Fruit fly (Drosophila melanogaster) whole organism, adult: Measurements from ENCODE around the gene Ctl2.

ENCODE experiments used
- CG11617 ChIP-seq: fragments of 200-800 bp; sonication (Bioruptor generic); optimal IDR thresholded peaks from 2 replicates; lab custom pipeline; 2017; ENCODE audit warnings: mild to moderate bottlenecking, missing biosample characterization, missing genetic modification reagents, missing genetic modification characterization
- CG12768 ChIP-seq: fragments of 200-800 bp; sonication (Bioruptor generic); optimal IDR thresholded peaks from 2 replicates; lab custom pipeline; 2017; ENCODE audit warnings: missing biosample characterization, missing genetic modification characterization, mild to moderate bottlenecking, moderate library complexity, missing genetic modification reagents
- CG14711 ChIP-seq: fragments of 200-800 bp; sonication (Bioruptor generic); optimal IDR thresholded peaks from 2 replicates; lab custom pipeline; 2018; ENCODE audit warnings: missing biosample characterization, mild to moderate bottlenecking, missing genetic modification characterization, moderate library complexity
- CG1620 ChIP-seq: fragments of 200-800 bp; sonication (Bioruptor generic); optimal IDR thresholded peaks from 2 replicates; lab custom pipeline; 2016; ENCODE audit warnings: missing biosample characterization, missing genetic modification characterization
- CG33017 ChIP-seq: fragments of 200-800 bp; sonication (Bioruptor generic); optimal IDR thresholded peaks from 2 replicates; lab custom pipeline; 2018; ENCODE audit warnings: missing biosample characterization, mild to moderate bottlenecking, missing genetic modification characterization, moderate library complexity
- CG5204 ChIP-seq: fragments of 200-800 bp; sonication (Bioruptor generic); optimal IDR thresholded peaks from 2 replicates; lab custom pipeline; 2016; ENCODE audit warnings: missing biosample characterization, missing genetic modification characterization
- CG7045 ChIP-seq: fragments of 200-800 bp; sonication (Bioruptor generic); optimal IDR thresholded peaks from 2 replicates; lab custom pipeline; 2017; ENCODE audit warnings: missing biosample characterization, mild to moderate bottlenecking, missing genetic modification characterization
- CG7101 ChIP-seq: fragments of 200-800 bp; sonication (Bioruptor generic); optimal IDR thresholded peaks from 2 replicates; lab custom pipeline; 2018; ENCODE audit warnings: missing biosample characterization, mild to moderate bottlenecking, missing genetic modification characterization, moderate library complexity
- Clk ChIP-seq: fragments of 200-800 bp; sonication (Bioruptor generic); optimal IDR thresholded peaks from 2 replicates; lab custom pipeline; 2017; ENCODE audit warnings: missing biosample characterization, missing genetic modification characterization
- Crg-1 ChIP-seq: fragments of 200-800 bp; sonication (Bioruptor generic); optimal IDR thresholded peaks from 2 replicates; lab custom pipeline; 2016; ENCODE audit warnings: missing biosample characterization, missing genetic modification characterization
- Hr96 ChIP-seq: fragments of 200-800 bp; sonication (Bioruptor generic); optimal IDR thresholded peaks from 2 replicates; lab custom pipeline; 2016; ENCODE audit warnings: missing biosample characterization, missing genetic modification characterization
- Mnt ChIP-seq: fragments of 200-800 bp; sonication (Bioruptor generic); optimal IDR thresholded peaks from 2 replicates; lab custom pipeline; 2016; ENCODE audit warnings: missing biosample characterization, mild to moderate bottlenecking, missing genetic modification characterization
- bab1 ChIP-seq: fragments of 200-800 bp; sonication (Bioruptor generic); optimal IDR thresholded peaks from 3 replicates; lab custom pipeline; 2019; ENCODE audit warnings: missing biosample characterization, mild to moderate bottlenecking, missing genetic modification characterization, moderate library complexity
- cic ChIP-seq: fragments of 200-800 bp; sonication (Bioruptor generic); optimal IDR thresholded peaks from 2 replicates; lab custom pipeline; 2017; ENCODE audit warnings: missing biosample characterization, mild to moderate bottlenecking, missing genetic modification characterization, moderate library complexity
- cnc ChIP-seq, 2 experiments: fragments of >200 bp; optimal IDR thresholded peaks; 2 replicates each; lab custom pipeline; 2017
- kay ChIP-seq: fragments of 200-800 bp; sonication (Bioruptor generic); peaks from one replicate; lab custom pipeline; 2016; ENCODE audit warnings: missing biosample characterization, missing genetic modification characterization, borderline replicate concordance
- ovo ChIP-seq: fragments of 200-800 bp; sonication (Bioruptor generic); optimal IDR thresholded peaks from 2 replicates; lab custom pipeline; 2016; ENCODE audit warnings: missing biosample characterization, missing genetic modification characterization
- pad ChIP-seq: fragments of 200-800 bp; sonication (Bioruptor generic); optimal IDR thresholded peaks from 3 replicates; lab custom pipeline; 2017; ENCODE audit warnings: missing biosample characterization, missing genetic modification characterization, mild to moderate bottlenecking, moderate library complexity, missing genetic modification reagents
- tj ChIP-seq: fragments of 200-800 bp; sonication (Bioruptor generic); optimal IDR thresholded peaks from 3 replicates; lab custom pipeline; 2017; ENCODE audit warnings: missing biosample characterization, mild to moderate bottlenecking, missing genetic modification characterization, moderate library complexity
- toe ChIP-seq: fragments of 200-800 bp; sonication (Bioruptor generic); optimal IDR thresholded peaks from 2 replicates; lab custom pipeline; 2016; ENCODE audit warnings: missing biosample characterization, missing genetic modification characterization

The Ctl2 gene

dm6 chr3R:29122817-29123611 is at the start of gene Ctl2, which contains the start of gene yem:
TSS of gene Ctl2 (plus strand) at chr3R:29123370.
TSS of gene yem (minus strand) at chr3R:29122879.
- TF ChIP-seq CG5204 (GFP tag; lab: Kevin White, UChicago) (no peak), ovo (peak; percentile 68), Mnt (peak; percentile 84), CG7045 (GFP tag; lab: Kevin White, UChicago) (peak; percentile 71), CG14711 (peak; percentile 30), Clk (GFP tag; lab: Kevin White, UChicago) (peak; percentile 88), toe (GFP tag; lab: Kevin White, UChicago) (peak; percentile 92), cnc (optimal IDR thresholded peaks at IDR 0.05; lab: Kevin White, UChicago) (no peak), cic (GFP tag; lab: Kevin White, UChicago) (peak; percentile 65), pad (GFP tag; lab: Kevin White, UChicago) (peak; percentile 66), CG1620 (peak; percentile 76), tj (GFP tag; lab: Kevin White, UChicago) (peak; percentile 95), kay (no peak), CG12768 (peak; percentile 59), Crg-1 (peak; percentile 75), CG33017 (tag; lab: Kevin White, UChicago) (peak; percentile 45), CG7101 (tag; lab: Kevin White, UChicago) (peak; percentile 70), Hr96 (GFP tag; lab: Kevin White, UChicago) (peak; percentile 87), CG11617 (GFP tag; lab: Kevin White, UChicago) (peak; percentile 76), bab1 (GFP tag; lab: Kevin White, UChicago) (peak; percentile 77)

dm6 chr3R:29074001-29074609 is 49.1 kb upstream of the Ctl2 start:
- TF ChIP-seq CG14711, result no peak
- peak; percentile 45 for TF ChIP-seq tj (GFP tag; lab: Kevin White, UChicago)
- TF ChIP-seq CG1620, result no peak
- TF ChIP-seq CG7045 (GFP tag; lab: Kevin White, UChicago), result peak; percentile 36
- TF ChIP-seq Mnt, result peak; percentile 12
- peak; percentile 22 for TF ChIP-seq kay
- TF ChIP-seq CG33017 (tag; lab: Kevin White, UChicago), result peak; percentile 33
- TF ChIP-seq CG12768, result peak; percentile 67
- peak; percentile 37 for TF ChIP-seq Crg-1
- no peak for TF ChIP-seq ovo
- TF ChIP-seq bab1 (GFP tag; lab: Kevin White, UChicago), result no peak
- TF ChIP-seq toe (GFP tag; lab: Kevin White, UChicago), result peak; percentile 53
- TF ChIP-seq CG7101 (tag; lab: Kevin White, UChicago), result peak; percentile 27
- no peak for TF ChIP-seq cic (GFP tag; lab: Kevin White, UChicago)
- TF ChIP-seq pad (GFP tag; lab: Kevin White, UChicago), result peak; percentile 8
- peak; percentile 2 for TF ChIP-seq CG11617 (GFP tag; lab: Kevin White, UChicago)

dm6 chr3R:29075631-29076398 is 47.4 kb upstream of the Ctl2 start:
- TF ChIP-seq CG11617 (GFP tag; lab: Kevin White, UChicago) (no peak), CG14711 (no peak), CG7045 (GFP tag; lab: Kevin White, UChicago) (no peak)

dm6 chr3R:29076609-29077008 is 46.6 kb upstream of the Ctl2 start:
- TF ChIP-seq tj (GFP tag; lab: Kevin White, UChicago) (peak; percentile 92), bab1 (GFP tag; lab: Kevin White, UChicago) (no peak), Hr96 (GFP tag; lab: Kevin White, UChicago) (no peak)

- TF ChIP-seq tj (GFP tag; lab: Kevin White, UChicago) (peak; percentile 70), kay (peak; percentile 41), Crg-1 (no peak)
Measured at dm6 chr3R:29077572-29077971, 45.6 kb upstream of the Ctl2 start.

dm6 chr3R:29082034-29082433 is 41.1 kb upstream of the Ctl2 start:
- TF ChIP-seq pad (GFP tag; lab: Kevin White, UChicago), result no peak
